Fruit fly (Drosophila melanogaster) whole organism: Measurements from ENCODE around the gene CG9312.

Experiments
- Dll ChIP-seq: fragments of >200 bp; optimal IDR thresholded peaks from 2 replicates; lab custom pipeline; 2017
- EcR ChIP-seq, 2 experiments: fragments of >200 bp; optimal IDR thresholded peaks; 2 replicates each; lab custom pipeline; 2017; ENCODE audit warnings: missing biosample characterization in 2 of 2, missing genetic modification characterization in 2 of 2, missing genetic modification reagents in 2 of 2

DNA sequence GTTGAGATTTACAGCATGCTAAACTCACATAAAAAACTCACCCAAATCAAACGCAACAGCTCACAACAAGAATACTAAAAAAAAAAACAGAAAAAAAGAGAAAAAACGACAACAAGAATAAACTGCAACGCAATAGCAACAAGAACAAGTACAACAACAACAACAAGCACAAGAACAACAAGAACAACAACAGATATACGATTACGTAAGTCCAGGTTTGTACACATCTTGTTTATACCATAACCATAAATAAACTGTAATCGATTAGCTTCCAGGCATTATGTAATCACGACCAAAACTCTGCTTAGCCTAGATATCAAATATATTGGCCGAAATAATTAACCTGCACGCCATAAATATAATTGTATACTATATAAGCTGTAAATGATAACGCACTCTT is 4.0 kb upstream of the CG9312 start:
- TF ChIP-seq Dll (lab: Kevin White, UChicago) (no peak), EcR (GFP tag; optimal IDR thresholded peaks at IDR 0.05; lab: Kevin White, UChicago) (no peak)
